Fruit fly (Drosophila melanogaster) whole organism, embryonic: ENCODE measurements around the gene CG2681.

Source experiments
- Aef1 ChIP-seq: fragments of 200-800 bp; sonication (Bioruptor generic); IDR thresholded peaks from 3 replicates; pipeline ENCODE4 v1.3.6; 2022; ENCODE audit warnings: missing biosample characterization, missing genetic modification characterization
- Antp ChIP-seq: fragments of 200-800 bp; sonication (Bioruptor generic); optimal IDR thresholded peaks from 3 replicates; lab custom pipeline; 2016; ENCODE audit warnings: missing biosample characterization, missing genetic modification characterization
- Atf6 ChIP-seq: fragments of 200-800 bp; sonication (Bioruptor generic); IDR thresholded peaks from 2 replicates; pipeline ENCODE4 v1.3.6; 2022; ENCODE audit warnings: missing biosample characterization, missing genetic modification characterization
- Blimp-1 ChIP-seq: fragments of 200-800 bp; sonication (Bioruptor generic); optimal IDR thresholded peaks from 3 replicates; lab custom pipeline; 2018; ENCODE audit warnings: missing biosample characterization, missing genetic modification characterization, mild to moderate bottlenecking, moderate library complexity, missing genetic modification reagents
- CG10431 ChIP-seq: fragments of 200-800 bp; sonication (Bioruptor generic); optimal IDR thresholded peaks from 3 replicates; lab custom pipeline; 2018; ENCODE audit warnings: missing biosample characterization, mild to moderate bottlenecking, missing genetic modification characterization
- CG10654 ChIP-seq: fragments of 200-800 bp; sonication (Bioruptor generic); optimal IDR thresholded peaks from 2 replicates; lab custom pipeline; 2016; ENCODE audit warnings: missing biosample characterization, missing genetic modification characterization
- CG10979 ChIP-seq: fragments of 200-800 bp; sonication (Bioruptor generic); optimal IDR thresholded peaks from 2 replicates; lab custom pipeline; 2018; ENCODE audit warnings: missing biosample characterization, mild to moderate bottlenecking, missing genetic modification characterization, moderate library complexity
- CG11093 ChIP-seq: fragments of 200-800 bp; sonication (Bioruptor generic); IDR thresholded peaks from 3 replicates; pipeline ENCODE4 v1.3.6; 2022; ENCODE audit warnings: missing biosample characterization, missing genetic modification characterization
- CG12942 ChIP-seq: fragments of 200-800 bp; sonication (Bioruptor generic); optimal IDR thresholded peaks from 3 replicates; lab custom pipeline; 2016; ENCODE audit warnings: missing biosample characterization, missing genetic modification characterization
- CG13775 ChIP-seq: fragments of 200-800 bp; sonication (Bioruptor generic); optimal IDR thresholded peaks from 3 replicates; lab custom pipeline; 2017; ENCODE audit warnings: missing biosample characterization, mild to moderate bottlenecking, missing genetic modification characterization
- CG14965 ChIP-seq: fragments of 200-800 bp; sonication (Bioruptor generic); optimal IDR thresholded peaks from 2 replicates; lab custom pipeline; 2016; ENCODE audit warnings: missing biosample characterization, missing genetic modification characterization, borderline replicate concordance
- CG1603 ChIP-seq: fragments of 200-800 bp; sonication (Bioruptor generic); optimal IDR thresholded peaks from 2 replicates; lab custom pipeline; 2019; ENCODE audit warnings: missing biosample characterization, mild to moderate bottlenecking, missing genetic modification characterization, moderate library complexity
- CG16863 ChIP-seq: fragments of 200-800 bp; sonication (Bioruptor generic); optimal IDR thresholded peaks from 3 replicates; lab custom pipeline; 2016; ENCODE audit warnings: missing biosample characterization, missing genetic modification characterization
- CG17802 ChIP-seq: fragments of 200-800 bp; sonication (Bioruptor generic); optimal IDR thresholded peaks from 2 replicates; lab custom pipeline; 2018; ENCODE audit warnings: missing biosample characterization, mild to moderate bottlenecking, missing genetic modification characterization, moderate library complexity
- CG34224 ChIP-seq: fragments of 200-800 bp; sonication (Bioruptor generic); IDR thresholded peaks from 3 replicates; pipeline ENCODE4 v1.3.6; 2022; ENCODE audit warnings: missing biosample characterization, missing genetic modification characterization; ENCODE audit not compliant: partially characterized antibody
- CG4820 ChIP-seq: fragments of 200-800 bp; sonication (Bioruptor generic); optimal IDR thresholded peaks from 3 replicates; lab custom pipeline; 2016; ENCODE audit warnings: missing biosample characterization, missing genetic modification characterization
- CG4854 ChIP-seq: fragments of 200-800 bp; sonication (Bioruptor generic); optimal IDR thresholded peaks from 2 replicates; lab custom pipeline; 2016; ENCODE audit warnings: missing biosample characterization, missing genetic modification characterization, inconsistent platforms
- CG6791 ChIP-seq: fragments of 200-800 bp; sonication (Bioruptor generic); IDR thresholded peaks from 3 replicates; pipeline ENCODE4 v1.3.6; 2022; ENCODE audit warnings: missing biosample characterization, missing genetic modification characterization; ENCODE audit not compliant: partially characterized antibody
- CG7372 ChIP-seq: fragments of 200-800 bp; sonication (Bioruptor generic); IDR thresholded peaks from 2 replicates; pipeline ENCODE4 v1.3.6; 2022; ENCODE audit warnings: missing biosample characterization, missing genetic modification characterization
- CG7928 ChIP-seq: fragments of 200-800 bp; sonication (Bioruptor generic); optimal IDR thresholded peaks from 2 replicates; lab custom pipeline; 2017; ENCODE audit warnings: missing biosample characterization, mild to moderate bottlenecking, missing genetic modification characterization
- CG7963 ChIP-seq: fragments of 200-800 bp; sonication (Bioruptor generic); IDR thresholded peaks from 3 replicates; pipeline ENCODE4 v1.3.6; 2022; ENCODE audit warnings: missing biosample characterization, missing genetic modification characterization; ENCODE audit not compliant: partially characterized antibody
- E2f2 ChIP-seq: fragments of 200-800 bp; sonication (Bioruptor generic); IDR thresholded peaks from 2 replicates; pipeline ENCODE4 v1.3.6; 2022; ENCODE audit warnings: missing biosample characterization, missing genetic modification characterization
- Ets97D ChIP-seq: fragments of 200-800 bp; sonication (Bioruptor generic); optimal IDR thresholded peaks from 3 replicates; lab custom pipeline; 2016; ENCODE audit warnings: missing biosample characterization, missing genetic modification characterization
- Gsc ChIP-seq: fragments of 200-800 bp; sonication (Bioruptor generic); IDR thresholded peaks from 2 replicates; pipeline ENCODE4 v1.3.6; 2022; ENCODE audit warnings: missing biosample characterization, missing genetic modification characterization
- Lim3 ChIP-seq: fragments of 200-800 bp; sonication (Bioruptor generic); IDR thresholded peaks from 2 replicates; pipeline ENCODE4 v1.3.6; 2022; ENCODE audit warnings: missing biosample characterization, missing genetic modification characterization
- MTF-1 ChIP-seq: fragments of 200-800 bp; sonication (Bioruptor generic); optimal IDR thresholded peaks from 2 replicates; lab custom pipeline; 2018; ENCODE audit warnings: missing biosample characterization, mild to moderate bottlenecking, missing genetic modification characterization, borderline replicate concordance
- Mad ChIP-seq: fragments of 200-800 bp; sonication (Bioruptor generic); optimal IDR thresholded peaks from 2 replicates; lab custom pipeline; 2016; ENCODE audit warnings: missing biosample characterization, missing genetic modification characterization
- Meics ChIP-seq: fragments of 200-800 bp; sonication (Bioruptor generic); optimal IDR thresholded peaks from 2 replicates; lab custom pipeline; 2017; ENCODE audit warnings: missing biosample characterization, mild to moderate bottlenecking, missing genetic modification characterization
- Neu2 ChIP-seq: fragments of 200-800 bp; sonication (Bioruptor generic); optimal IDR thresholded peaks from 3 replicates; lab custom pipeline; 2016; ENCODE audit warnings: missing biosample characterization, missing genetic modification characterization, borderline replicate concordance
- Sox100B ChIP-seq: fragments of 200-800 bp; sonication (Bioruptor generic); optimal IDR thresholded peaks from 3 replicates; lab custom pipeline; 2018; ENCODE audit warnings: missing biosample characterization, mild to moderate bottlenecking, missing genetic modification characterization
- Sry-δ ChIP-seq: fragments of 200-800 bp; sonication (Bioruptor generic); optimal IDR thresholded peaks from 2 replicates; lab custom pipeline; 2016; ENCODE audit warnings: missing biosample characterization, missing genetic modification characterization
- Ssrp ChIP-seq: fragments of 200-800 bp; sonication (Bioruptor generic); optimal IDR thresholded peaks from 2 replicates; lab custom pipeline; 2018; ENCODE audit warnings: missing biosample characterization, mild to moderate bottlenecking, missing genetic modification characterization, moderate library complexity
- chn ChIP-seq: fragments of 200-800 bp; sonication (Bioruptor generic); optimal IDR thresholded peaks from 2 replicates; lab custom pipeline; 2016; ENCODE audit warnings: missing biosample characterization, missing genetic modification characterization
- da ChIP-seq: fragments of 200-800 bp; sonication (Bioruptor generic); optimal IDR thresholded peaks from 2 replicates; lab custom pipeline; 2016; ENCODE audit warnings: missing biosample characterization, missing genetic modification characterization
- dati ChIP-seq: fragments of 200-800 bp; sonication (Bioruptor generic); IDR thresholded peaks from 2 replicates; pipeline ENCODE4 v1.3.6; 2022; ENCODE audit warnings: missing biosample characterization, missing genetic modification characterization
- disco-r ChIP-seq: fragments of 200-800 bp; sonication (Bioruptor generic); optimal IDR thresholded peaks from 2 replicates; lab custom pipeline; 2016; ENCODE audit warnings: missing biosample characterization, missing genetic modification characterization
- fd96Cb ChIP-seq: fragments of 200-800 bp; sonication (Bioruptor generic); optimal IDR thresholded peaks from 2 replicates; lab custom pipeline; 2018; ENCODE audit warnings: missing biosample characterization, mild to moderate bottlenecking, missing genetic modification characterization, moderate library complexity
- hbn ChIP-seq: fragments of 200-800 bp; sonication (Bioruptor generic); IDR thresholded peaks from 2 replicates; pipeline ENCODE4 v1.3.6; 2022; ENCODE audit warnings: missing biosample characterization, missing genetic modification characterization; ENCODE audit not compliant: partially characterized antibody
- lmd ChIP-seq: fragments of 200-800 bp; sonication (Bioruptor generic); IDR thresholded peaks from 2 replicates; pipeline ENCODE4 v1.3.6; 2022; ENCODE audit warnings: missing biosample characterization, missing genetic modification characterization
- onecut ChIP-seq: fragments of 200-800 bp; sonication (Bioruptor generic); IDR thresholded peaks from 2 replicates; pipeline ENCODE4 v1.3.6; 2022; ENCODE audit warnings: missing biosample characterization, missing genetic modification characterization
- org-1 ChIP-seq: fragments of 200-800 bp; sonication (Bioruptor generic); optimal IDR thresholded peaks from 2 replicates; lab custom pipeline; 2017; ENCODE audit warnings: missing biosample characterization, missing genetic modification characterization
- p53 ChIP-seq: fragments of 200-800 bp; sonication (Bioruptor generic); optimal IDR thresholded peaks from 2 replicates; lab custom pipeline; 2016; ENCODE audit warnings: missing biosample characterization, missing genetic modification characterization
- repo ChIP-seq: fragments of 200-800 bp; sonication (Bioruptor generic); optimal IDR thresholded peaks from 2 replicates; lab custom pipeline; 2016; ENCODE audit warnings: missing biosample characterization, missing genetic modification characterization
- sug ChIP-seq: fragments of 200-800 bp; optimal IDR thresholded peaks from 2 replicates; lab custom pipeline; 2019; ENCODE audit warnings: missing biosample characterization, mild to moderate bottlenecking, missing genetic modification characterization, moderate library complexity
- tna ChIP-seq: fragments of 200-800 bp; sonication (Bioruptor generic); IDR thresholded peaks from 2 replicates; pipeline ENCODE4 v1.3.6; 2022; ENCODE audit warnings: missing biosample characterization, missing genetic modification characterization; ENCODE audit not compliant: partially characterized antibody
- trem ChIP-seq: fragments of 200-800 bp; optimal IDR thresholded peaks from 3 replicates; lab custom pipeline; 2019; ENCODE audit warnings: missing biosample characterization, mild to moderate bottlenecking, missing genetic modification characterization, moderate library complexity
- tup ChIP-seq: fragments of 200-800 bp; sonication (Bioruptor generic); optimal IDR thresholded peaks from 2 replicates; lab custom pipeline; 2016; ENCODE audit warnings: missing biosample characterization, mild to moderate bottlenecking, missing genetic modification characterization, moderate library complexity
- usp ChIP-seq: fragments of >200 bp; optimal IDR thresholded peaks from 2 replicates; lab custom pipeline; 2017; ENCODE audit warnings: missing biosample characterization, missing genetic modification characterization
- wek ChIP-seq: fragments of 200-800 bp; sonication (Bioruptor generic); optimal IDR thresholded peaks from 3 replicates; lab custom pipeline; 2018; ENCODE audit warnings: missing biosample characterization, mild to moderate bottlenecking, missing genetic modification characterization, moderate library complexity

Gene CG2681

dm6 chrX:2698064-2698894 lies 10.2 kb upstream of the CG2681 start, which contains the start of the genes Spg7 and Lint-O (continued):
- TF ChIP-seq Gsc (GFP tag; lab: Robert Waterston, UW): no peak
- peak; percentile 83 for TF ChIP-seq CG34224 (GFP tag; lab: Robert Waterston, UW)
- TF ChIP-seq Blimp-1 (GFP tag; lab: Kevin White, UChicago): no peak
- no peak for TF ChIP-seq CG13775 (GFP tag; lab: Kevin White, UChicago)
- peak; percentile 70 for TF ChIP-seq tna (GFP tag; lab: Robert Waterston, UW)
- TF ChIP-seq Meics (GFP tag; lab: Kevin White, UChicago): no peak
- peak; percentile 69 for TF ChIP-seq E2f2
- TF ChIP-seq CG14965 (GFP tag; lab: Kevin White, UChicago): no peak
- TF ChIP-seq CG16863: no peak
- TF ChIP-seq da (GFP tag; lab: Kevin White, UChicago): no peak
- TF ChIP-seq p53 (GFP tag; lab: Kevin White, UChicago): no peak
- TF ChIP-seq chn (GFP tag; lab: Kevin White, UChicago): no peak
- TF ChIP-seq CG11093 (GFP tag; lab: Robert Waterston, UW): no peak
- TF ChIP-seq CG10654 (GFP tag; lab: Kevin White, UChicago): no peak
- TF ChIP-seq CG12942 (GFP tag; lab: Kevin White, UChicago): no peak
- TF ChIP-seq Antp (GFP tag; lab: Kevin White, UChicago): no peak
- no peak for TF ChIP-seq Sox100B (GFP tag; lab: Kevin White, UChicago)
- TF ChIP-seq CG4820 (GFP tag; lab: Kevin White, UChicago): no peak
- no peak for TF ChIP-seq Atf6 (GFP tag; lab: Robert Waterston, UW)
- TF ChIP-seq CG7963 (GFP tag; lab: Robert Waterston, UW): peak; percentile 74
- no peak for TF ChIP-seq CG7928 (GFP tag; lab: Kevin White, UChicago)
- TF ChIP-seq Sry-δ (GFP tag; lab: Kevin White, UChicago): peak; percentile 62
- TF ChIP-seq Mad (GFP tag; lab: Kevin White, UChicago): no peak
- TF ChIP-seq repo (GFP tag; lab: Kevin White, UChicago): no peak
- no peak for TF ChIP-seq disco-r (GFP tag; lab: Kevin White, UChicago)
- TF ChIP-seq wek (GFP tag; lab: Kevin White, UChicago): no peak
- no peak for TF ChIP-seq CG10431 (GFP tag; lab: Kevin White, UChicago)
- no peak for TF ChIP-seq CG7372 (GFP tag; lab: Robert Waterston, UW)
- TF ChIP-seq trem: no peak
- TF ChIP-seq org-1: no peak
- no peak for TF ChIP-seq fd96Cb
- no peak for TF ChIP-seq CG17802 (tag; lab: Kevin White, UChicago)
- TF ChIP-seq CG6791: peak; percentile 82
- no peak for TF ChIP-seq CG1603
- no peak for TF ChIP-seq MTF-1 (GFP tag; lab: Kevin White, UChicago)
- no peak for TF ChIP-seq lmd (GFP tag; lab: Robert Waterston, UW)
- no peak for TF ChIP-seq Lim3
- no peak for TF ChIP-seq Neu2 (GFP tag; lab: Kevin White, UChicago)
- TF ChIP-seq Ssrp: no peak
- TF ChIP-seq dati (GFP tag; lab: Robert Waterston, UW): no peak
- peak; percentile 44; the same call in 1 of the 2 replicates for TF ChIP-seq hbn
- TF ChIP-seq sug (tag; lab: Kevin White, UChicago): no peak
- no peak for TF ChIP-seq CG10979 (tag; lab: Kevin White, UChicago)
- no peak for TF ChIP-seq usp (GFP tag; lab: Kevin White, UChicago)
- no peak for TF ChIP-seq Ets97D (GFP tag; lab: Kevin White, UChicago)
- no peak for TF ChIP-seq CG4854 (GFP tag; lab: Kevin White, UChicago)
- no peak for TF ChIP-seq Aef1 (GFP tag; lab: Robert Waterston, UW)
- no peak for TF ChIP-seq tup (GFP tag; lab: Kevin White, UChicago)
- no peak for TF ChIP-seq onecut
